Fruit fly (Drosophila melanogaster): ENCODE results near the gene CG16853.

The CG16853 gene

DNA sequence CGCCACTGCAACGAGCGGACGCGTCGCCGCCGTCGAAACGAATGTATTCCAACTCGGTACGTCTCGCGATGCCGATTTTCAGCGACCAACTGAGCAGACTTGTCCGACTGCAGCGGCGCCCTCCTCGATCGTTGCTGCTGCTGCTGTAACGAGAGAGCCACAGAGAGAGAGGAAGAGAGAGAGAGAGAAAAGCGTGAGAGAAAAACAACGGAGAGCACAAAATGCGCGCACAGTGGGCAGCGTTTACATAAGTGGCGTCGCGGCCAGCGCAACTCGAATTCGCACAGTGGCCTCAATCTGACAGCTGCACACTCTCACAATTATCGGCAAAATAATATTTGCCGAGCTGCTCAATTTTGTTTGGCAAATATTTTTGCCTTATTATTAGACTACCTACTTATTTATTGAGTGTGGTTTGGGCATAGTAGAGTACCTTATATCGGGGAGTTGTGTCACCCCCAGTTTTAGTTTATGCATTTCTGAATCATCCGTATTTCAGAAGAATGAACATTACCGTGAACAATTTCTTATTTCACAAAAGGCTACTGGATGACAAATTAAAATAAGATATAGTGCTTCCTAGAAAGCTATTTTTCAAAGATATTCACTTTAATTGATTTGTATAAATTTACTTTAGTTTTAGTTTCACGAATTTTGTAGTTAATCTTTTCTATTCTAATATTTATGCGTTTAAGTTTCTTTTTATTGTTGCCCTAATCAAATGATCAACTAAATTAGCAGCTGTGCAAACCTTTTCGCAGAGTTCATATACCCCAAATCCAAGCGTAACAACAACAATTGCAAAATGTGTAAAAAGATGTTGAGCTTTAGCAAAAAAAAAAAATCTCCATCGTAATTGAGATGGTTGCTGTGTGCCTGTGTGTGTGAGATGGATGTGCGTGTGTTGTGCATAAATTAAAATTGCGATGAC is 28.5 kb upstream of the CG16853 start (continued):
- peak; percentile 68 for TF ChIP-seq Ets21C (GFP tag; optimal IDR thresholded peaks at IDR 0.05)
- peak; percentile 68 for TF ChIP-seq CG3919 (GFP tag; optimal IDR thresholded peaks at IDR 0.05)
- peak; percentile 44; the same call in 2 of the 3 replicates for TF ChIP-seq CG8119 (GFP tag; IDR thresholded peaks at IDR 0.05)
- TF ChIP-seq topi (GFP tag; optimal IDR thresholded peaks at IDR 0.05) = peak; percentile 78
- peak; percentile 60 for TF ChIP-seq CG4318 (GFP tag; optimal IDR thresholded peaks at IDR 0.05)
- TF ChIP-seq fd85E (GFP tag; optimal IDR thresholded peaks at IDR 0.05) = peak; percentile 27
- TF ChIP-seq CG8632 (GFP tag; optimal IDR thresholded peaks at IDR 0.05) = peak; percentile 62
- peak in 1 of 2 experiments; percentile 69 for TF ChIP-seq salr (GFP tag; optimal IDR thresholded peaks at IDR 0.05)
- peak; percentile 89 for TF ChIP-seq vri (GFP tag; optimal IDR thresholded peaks at IDR 0.05)
- peak; percentile 14 to 27 for TF ChIP-seq ss (GFP tag; optimal IDR thresholded peaks at IDR 0.05)
- peak; percentile 11 for TF ChIP-seq CG8319 (GFP tag; optimal IDR thresholded peaks at IDR 0.05)
- TF ChIP-seq Met (GFP tag; optimal IDR thresholded peaks at IDR 0.05) = peak; percentile 77
- peak; percentile 58 for TF ChIP-seq net (GFP tag; optimal IDR thresholded peaks at IDR 0.05)
- TF ChIP-seq CG6792 (GFP tag; optimal IDR thresholded peaks at IDR 0.05) = peak; percentile 60
- TF ChIP-seq Hr38 (GFP tag; optimal IDR thresholded peaks at IDR 0.05) = no peak
- TF ChIP-seq Ets96B (tag; optimal IDR thresholded peaks at IDR 0.05) = peak; percentile 28
- peak; percentile 66 for TF ChIP-seq pdm3 (GFP tag; optimal IDR thresholded peaks at IDR 0.05)
- no peak for TF ChIP-seq Lpt (GFP tag; optimal IDR thresholded peaks at IDR 0.05)
- peak; percentile 56 for TF ChIP-seq CG11902 (GFP tag; optimal IDR thresholded peaks at IDR 0.05)
- peak; percentile 51 for TF ChIP-seq CG7368 (GFP tag; optimal IDR thresholded peaks at IDR 0.05)
- TF ChIP-seq CG10669 (GFP tag; optimal IDR thresholded peaks at IDR 0.05) = peak; percentile 42
- peak; percentile 89 for TF ChIP-seq svp (GFP tag)
- TF ChIP-seq spab (GFP tag; optimal IDR thresholded peaks at IDR 0.05) = peak; percentile 12
- TF ChIP-seq CG15336 (GFP tag; IDR thresholded peaks at IDR 0.05) = peak; percentile 66; the same call in 1 of the 2 replicates
- no peak for TF ChIP-seq Eip93F (GFP tag; optimal IDR thresholded peaks at IDR 0.05)
- TF ChIP-seq Hr39 (GFP tag; optimal IDR thresholded peaks at IDR 0.05) = peak; percentile 78

DNA sequence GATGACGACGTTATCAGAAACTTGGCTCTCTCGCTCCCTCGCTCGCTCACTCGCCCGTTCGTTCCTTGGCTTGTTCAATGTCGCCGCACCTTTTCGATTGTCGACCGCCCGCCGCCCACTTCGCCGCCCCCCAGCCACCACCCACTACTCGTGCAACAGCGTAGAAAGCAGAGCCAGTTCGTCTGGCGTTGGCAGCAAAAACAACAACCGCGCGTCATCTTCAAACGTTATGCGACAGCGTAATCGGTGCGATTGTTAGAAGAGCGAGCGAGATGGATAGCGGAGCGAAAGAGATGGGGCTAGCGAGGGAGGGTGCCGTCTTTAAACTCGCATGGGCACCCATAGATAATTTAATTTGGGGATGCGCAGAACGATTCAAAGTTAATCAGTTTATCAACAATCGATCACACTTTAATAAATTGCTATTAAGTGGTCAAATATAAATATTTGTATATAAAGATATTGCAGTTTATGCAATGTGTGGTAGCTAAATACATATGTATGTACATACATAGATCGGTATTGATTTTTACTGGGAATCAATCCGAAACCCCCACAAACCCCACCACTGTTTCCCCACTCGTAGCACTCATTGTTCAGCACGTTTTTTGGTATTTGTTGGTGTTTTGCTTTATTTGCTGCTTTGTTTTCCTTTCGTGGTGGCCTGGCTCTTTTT is 27.7 kb upstream of the CG16853 start:
- TF ChIP-seq spab (GFP tag; optimal IDR thresholded peaks at IDR 0.05) (no peak), fkh (GFP tag; optimal IDR thresholded peaks at IDR 0.05) (peak; percentile 45), svp (GFP tag) (peak; percentile 81), dsx (GFP tag; optimal IDR thresholded peaks at IDR 0.05; ENCODE audit: poor library complexity, severe bottlenecking) (no peak), CG31627 (GFP tag; optimal IDR thresholded peaks at IDR 0.05) (peak; percentile 84), CG3032 (tag; optimal IDR thresholded peaks at IDR 0.05) (no peak), OdsH (GFP tag; optimal IDR thresholded peaks at IDR 0.05) (peak; percentile 73), vri (GFP tag; optimal IDR thresholded peaks at IDR 0.05) (peak; percentile 95), CG8319 (GFP tag; optimal IDR thresholded peaks at IDR 0.05) (no peak), Hr4 (GFP tag; optimal IDR thresholded peaks at IDR 0.05) (peak; percentile 68), Eip93F (GFP tag; optimal IDR thresholded peaks at IDR 0.05) (peak; percentile 69), cyc (GFP tag; optimal IDR thresholded peaks at IDR 0.05) (peak; percentile 32), Met (GFP tag; optimal IDR thresholded peaks at IDR 0.05) (peak; percentile 87), CG16779 (tag; optimal IDR thresholded peaks at IDR 0.05) (no peak), CG8632 (GFP tag; optimal IDR thresholded peaks at IDR 0.05) (peak; percentile 37), CG8119 (GFP tag; IDR thresholded peaks at IDR 0.05) (peak; percentile 78), Sox14 (GFP tag; optimal IDR thresholded peaks at IDR 0.05) (peak; percentile 82), CG32006 (GFP tag; optimal IDR thresholded peaks at IDR 0.05) (peak; percentile 83), esn (GFP tag; optimal IDR thresholded peaks at IDR 0.05) (peak; percentile 83), salr (GFP tag; optimal IDR thresholded peaks at IDR 0.05) (no peak), Eip78C (GFP tag) (peak; percentile 75), CG6276 (GFP tag; optimal IDR thresholded peaks at IDR 0.05) (peak; percentile 0), CG3919 (GFP tag; optimal IDR thresholded peaks at IDR 0.05) (no peak), CG15336 (GFP tag; IDR thresholded peaks at IDR 0.05) (peak; percentile 78), Sox102F (GFP tag; optimal IDR thresholded peaks at IDR 0.05) (peak; percentile 77), Ets96B (tag; optimal IDR thresholded peaks at IDR 0.05) (no peak), achi (GFP tag; optimal IDR thresholded peaks at IDR 0.05) (peak; percentile 61), CG6792 (GFP tag; optimal IDR thresholded peaks at IDR 0.05) (peak; percentile 71), CG6163 (GFP tag; IDR thresholded peaks at IDR 0.05) (peak; percentile 49; the same call in 2 of the 3 replicates), CG34406 (GFP tag; optimal IDR thresholded peaks at IDR 0.05) (peak; percentile 55), acj6 (GFP tag; optimal IDR thresholded peaks at IDR 0.05) (peak; percentile 74), Smox (GFP tag; optimal IDR thresholded peaks at IDR 0.05) (peak; percentile 84), CG1621 (tag; optimal IDR thresholded peaks at IDR 0.05) (no peak)
